Worm (Caenorhabditis elegans): ENCODE data around the gene srj-5.

Gene srj-5

DNA sequence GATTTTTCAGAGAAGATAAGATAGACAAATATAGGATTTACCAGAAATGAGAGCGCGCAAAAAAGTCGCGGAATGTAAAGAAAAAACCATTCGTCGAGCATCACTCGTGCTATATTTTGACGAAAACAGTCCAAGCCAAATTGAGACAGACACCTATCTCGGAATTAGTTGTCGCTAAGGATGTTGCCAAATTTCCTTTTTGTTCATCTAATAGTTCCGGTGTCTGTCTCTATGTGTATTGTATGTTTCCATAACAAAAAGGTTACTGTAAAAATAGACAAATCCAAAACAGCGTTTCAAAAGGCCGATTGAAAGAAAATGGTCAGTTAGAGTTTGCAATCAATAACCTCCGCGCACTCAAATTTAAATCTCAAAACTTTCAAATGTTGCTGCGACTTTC is 41.8 kb upstream of the srj-5 start, which contains the start of gene srj-53:
Gene srj-53, minus strand, starts transcription at position 101 of the 400 bp plus-strand sequence.
- TF ChIP-seq nhr-12 (tag; optimal IDR thresholded peaks at IDR 0.05) (no peak), unc-39 (tag; optimal IDR thresholded peaks at IDR 0.05) (no peak), snpc-4 (tag; optimal IDR thresholded peaks at IDR 0.05) (no peak), sptf-1 (tag; optimal IDR thresholded peaks at IDR 0.05) (no peak), lin-32 (GFP tag; optimal IDR thresholded peaks at IDR 0.05) (no peak), drap-1 (GFP tag; optimal IDR thresholded peaks at IDR 0.05) (no peak), bed-3 (GFP tag; optimal IDR thresholded peaks at IDR 0.05) (no peak), ceh-83 (GFP tag; optimal IDR thresholded peaks at IDR 0.05) (no peak), unc-62 (GFP tag; optimal IDR thresholded peaks at IDR 0.05) (no peak), nhr-28 (tag; optimal IDR thresholded peaks at IDR 0.05) (no peak), nhr-76 (tag; optimal IDR thresholded peaks at IDR 0.05) (no peak), lsy-2 (tag; optimal IDR thresholded peaks at IDR 0.05) (no peak), lin-13 (tag; optimal IDR thresholded peaks at IDR 0.05) (no peak), zip-8 (tag; optimal IDR thresholded peaks at IDR 0.05) (no peak), elt-3 (tag; optimal IDR thresholded peaks at IDR 0.05) (no peak), ceh-39 (tag; optimal IDR thresholded peaks at IDR 0.05) (no peak), ceh-43 (GFP tag; optimal IDR thresholded peaks at IDR 0.05) (no peak), tbx-8 (GFP tag; optimal IDR thresholded peaks at IDR 0.05) (no peak), ham-2 (GFP tag; optimal IDR thresholded peaks at IDR 0.05) (no peak)

DNA sequence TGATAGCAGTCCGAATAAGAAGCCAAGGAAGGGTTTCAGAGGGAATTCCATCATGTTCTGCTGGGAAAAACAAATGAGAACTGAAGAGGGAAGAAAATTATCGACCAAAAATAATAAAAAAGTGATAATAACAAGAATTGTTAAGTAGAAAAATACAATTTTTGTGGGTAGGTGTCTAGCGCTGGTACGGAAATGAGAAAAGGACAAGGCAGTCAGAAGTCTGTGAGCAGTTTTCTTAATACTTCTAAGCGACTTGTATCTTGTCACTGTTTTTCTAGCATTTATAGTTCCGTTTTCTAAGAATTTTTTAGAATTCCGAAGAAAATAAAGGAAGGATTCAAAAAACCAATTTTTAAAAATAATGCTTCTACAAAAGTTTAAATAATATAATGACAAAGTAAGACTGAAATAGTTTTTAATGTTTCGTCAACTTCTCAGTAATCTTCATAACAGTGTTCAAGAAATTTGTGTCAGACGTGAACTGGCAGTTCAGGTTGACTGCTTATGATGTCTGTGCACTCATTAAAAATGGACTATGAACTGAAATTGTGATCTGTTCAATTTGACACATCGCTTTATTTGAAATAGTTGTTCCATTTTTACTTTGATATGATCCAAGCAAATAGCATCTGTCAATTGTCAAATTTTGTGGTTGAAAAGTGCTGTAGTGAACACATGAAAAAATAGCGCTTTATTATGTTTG is 40.0 kb upstream of the srj-5 start, which contains the start of gene srx-4:
Gene srx-4, minus strand, starts transcription at position 51 of the 703 bp plus-strand sequence.
- TF ChIP-seq sptf-1 (tag; optimal IDR thresholded peaks at IDR 0.05) (no peak), unc-120 (tag; optimal IDR thresholded peaks at IDR 0.05; ENCODE audit: poor library complexity, severe bottlenecking) (no peak), lin-32 (GFP tag; optimal IDR thresholded peaks at IDR 0.05) (no peak), lin-13 (tag; optimal IDR thresholded peaks at IDR 0.05) (no peak), flh-1 (GFP tag; optimal IDR thresholded peaks at IDR 0.05) (no peak), unc-62 (GFP tag; optimal IDR thresholded peaks at IDR 0.05) (no peak), sem-2 (GFP tag; optimal IDR thresholded peaks at IDR 0.05) (no peak), hlh-1 (tag; optimal IDR thresholded peaks at IDR 0.05) (no peak)

DNA sequence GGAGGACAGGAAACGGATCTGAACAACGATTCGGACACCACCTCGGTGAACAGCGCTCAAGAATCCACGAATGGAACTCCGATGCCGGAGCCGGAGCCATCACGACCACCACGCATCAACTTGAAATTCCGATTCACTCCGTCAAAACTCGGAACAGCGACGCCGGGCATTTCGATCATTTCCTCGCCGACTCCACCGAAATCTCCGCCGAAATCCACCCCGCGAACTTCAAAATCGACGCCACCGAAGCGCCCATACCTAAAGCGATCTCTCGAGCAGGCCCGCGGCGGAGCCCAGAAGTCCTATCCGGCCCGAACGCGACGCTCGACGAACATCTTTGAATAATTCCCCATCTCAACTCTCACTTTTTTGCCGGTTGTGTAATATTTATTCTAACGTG is 36.7 kb upstream of the srj-5 start:
- TF ChIP-seq pha-4 (tag; optimal IDR thresholded peaks at IDR 0.05) (no peak), ceh-43 (GFP tag; optimal IDR thresholded peaks at IDR 0.05) (no peak), unc-62 (GFP tag; optimal IDR thresholded peaks at IDR 0.05) (no peak), ceh-39 (tag; optimal IDR thresholded peaks at IDR 0.05) (no peak), elt-1 (tag; optimal IDR thresholded peaks at IDR 0.05; ENCODE audit: borderline replicate concordance, insufficient read depth) (no peak), flh-1 (GFP tag; optimal IDR thresholded peaks at IDR 0.05) (no peak), ham-2 (GFP tag; optimal IDR thresholded peaks at IDR 0.05) (no peak), mab-5 (tag; optimal IDR thresholded peaks at IDR 0.05) (no peak), sem-2 (GFP tag; optimal IDR thresholded peaks at IDR 0.05) (no peak), mls-2 (tag; optimal IDR thresholded peaks at IDR 0.05) (no peak), nhr-2 (tag; optimal IDR thresholded peaks at IDR 0.05) (no peak), nhr-28 (tag; optimal IDR thresholded peaks at IDR 0.05) (no peak), lsy-2 (tag; optimal IDR thresholded peaks at IDR 0.05) (no peak), blmp-1 (tag; optimal IDR thresholded peaks at IDR 0.05) (no peak), tbx-8 (GFP tag; optimal IDR thresholded peaks at IDR 0.05) (no peak), M03D4.4 (tag; optimal IDR thresholded peaks at IDR 0.05) (no peak), sptf-1 (tag; optimal IDR thresholded peaks at IDR 0.05) (no peak), drap-1 (GFP tag; optimal IDR thresholded peaks at IDR 0.05) (no peak), cnd-1 (tag; optimal IDR thresholded peaks at IDR 0.05) (no peak), unc-39 (tag; optimal IDR thresholded peaks at IDR 0.05) (no peak)

DNA sequence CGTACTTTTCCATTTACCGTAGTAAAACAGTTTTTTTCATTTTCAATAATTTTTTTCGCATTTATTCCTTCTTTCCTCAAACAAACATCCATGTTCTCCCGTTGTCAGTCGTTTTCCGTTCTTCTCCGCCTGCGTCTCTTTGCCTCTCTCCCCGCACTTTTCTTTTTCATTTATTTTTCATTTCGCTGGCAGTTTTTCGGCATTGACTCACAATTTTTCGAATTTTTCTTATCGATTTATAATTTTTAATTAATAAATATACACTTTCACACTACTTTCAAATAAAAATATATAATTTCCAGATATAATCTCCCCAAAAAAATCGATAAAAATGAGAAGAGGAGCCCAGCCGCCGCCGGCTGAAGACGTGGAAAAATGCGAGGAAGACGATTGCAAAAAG is 34.5 kb upstream of the srj-5 start, which contains the start of gene H25P19.1:
Gene H25P19.1, plus strand, starts transcription at position 301 of the 400 bp plus-strand sequence.
- TF ChIP-seq elt-1 (tag; optimal IDR thresholded peaks at IDR 0.05; ENCODE audit: borderline replicate concordance, insufficient read depth) (no peak), nhr-76 (tag; optimal IDR thresholded peaks at IDR 0.05) (no peak), nhr-2 (tag; optimal IDR thresholded peaks at IDR 0.05) (no peak), tbx-8 (GFP tag; optimal IDR thresholded peaks at IDR 0.05) (no peak), M03D4.4 (tag; optimal IDR thresholded peaks at IDR 0.05) (no peak)

All from whole organism, mixed stage, embryonic.